Fruit fly (Drosophila melanogaster): Measurements from ENCODE around the gene if.

The if gene

dm6 chrX:16783743-16784142, 509 bp upstream of the if start, which contains the start of gene mRpL22:
Gene mRpL22 (plus strand): TSS chrX:16783933.
- TF ChIP-seq Myc (optimal IDR thresholded peaks at IDR 0.05) (no peak), insv (optimal IDR thresholded peaks at IDR 0.05) (no peak), Sin3A (optimal IDR thresholded peaks at IDR 0.05) (no peak), psq (optimal IDR thresholded peaks at IDR 0.05) (no peak), h (optimal IDR thresholded peaks at IDR 0.05) (no peak), ttk (optimal IDR thresholded peaks at IDR 0.05) (no peak)

- TF ChIP-seq psq (optimal IDR thresholded peaks at IDR 0.05) (no peak), Myc (optimal IDR thresholded peaks at IDR 0.05) (no peak), h (optimal IDR thresholded peaks at IDR 0.05) (no peak), insv (optimal IDR thresholded peaks at IDR 0.05) (no peak), ttk (optimal IDR thresholded peaks at IDR 0.05) (no peak), Sin3A (optimal IDR thresholded peaks at IDR 0.05) (no peak)
These were observed 888 bp downstream of the if start for dm6 chrX:16782175-16782916.

DNA sequence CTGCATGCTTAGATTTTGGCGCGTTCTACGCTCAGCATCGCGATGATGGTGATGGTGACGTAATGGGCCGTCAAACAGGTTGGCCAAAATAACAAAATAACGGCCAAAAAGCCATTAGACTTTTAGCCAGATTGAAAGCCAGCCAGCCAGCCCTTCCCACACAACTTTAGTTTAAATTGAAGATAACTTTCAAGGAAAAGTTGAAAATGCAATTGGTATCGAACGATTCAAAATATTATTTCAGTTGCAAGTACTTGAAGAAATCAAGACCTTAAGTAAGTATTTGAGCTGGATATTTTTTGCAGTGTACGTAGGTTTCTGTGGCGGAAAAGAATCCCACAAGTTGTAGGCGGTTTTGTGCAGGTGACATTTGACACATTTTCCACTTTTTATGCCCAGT, 2.2 kb downstream of the if start:
- TF ChIP-seq Sin3A (optimal IDR thresholded peaks at IDR 0.05) (no peak), insv (optimal IDR thresholded peaks at IDR 0.05) (no peak), Myc (optimal IDR thresholded peaks at IDR 0.05) (no peak), ttk (optimal IDR thresholded peaks at IDR 0.05) (no peak), h (optimal IDR thresholded peaks at IDR 0.05) (no peak), psq (optimal IDR thresholded peaks at IDR 0.05) (no peak)

- TF ChIP-seq ttk (optimal IDR thresholded peaks at IDR 0.05) (no peak), Myc (optimal IDR thresholded peaks at IDR 0.05) (no peak), insv (optimal IDR thresholded peaks at IDR 0.05) (no peak)
These were observed 3.0 kb downstream of the if start for dm6 chrX:16780244-16780643.

DNA sequence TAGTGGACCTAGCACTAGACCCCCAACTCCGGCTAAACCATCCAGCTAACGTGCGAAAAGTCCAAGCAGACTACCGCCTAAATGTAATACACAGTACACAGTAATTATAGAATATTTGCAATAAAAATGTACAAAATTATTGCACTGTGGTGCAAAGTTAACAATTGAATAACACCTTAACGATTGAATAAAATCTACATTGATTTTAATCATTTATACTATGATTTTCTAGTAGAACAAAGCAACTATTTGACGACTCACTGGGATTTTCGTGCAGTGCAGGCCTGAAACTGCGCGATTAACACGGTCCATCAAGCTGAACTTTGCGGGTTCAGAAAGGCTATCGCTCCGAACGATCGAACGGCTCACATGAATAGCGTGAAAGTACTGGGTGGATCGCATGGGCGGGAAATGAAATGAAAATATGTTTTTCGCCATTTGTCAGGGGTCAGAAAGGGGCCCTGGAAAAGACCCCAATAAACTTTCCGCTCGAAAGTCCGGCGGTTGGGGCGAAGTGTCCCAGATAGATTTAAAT, 5.0 kb downstream of the if start:
- TF ChIP-seq Myc (optimal IDR thresholded peaks at IDR 0.05): no peak
- no peak for TF ChIP-seq ttk (optimal IDR thresholded peaks at IDR 0.05)
- TF ChIP-seq h (optimal IDR thresholded peaks at IDR 0.05): no peak
- no peak for TF ChIP-seq Sin3A (optimal IDR thresholded peaks at IDR 0.05)
- no peak for TF ChIP-seq psq (optimal IDR thresholded peaks at IDR 0.05)
- TF ChIP-seq insv (optimal IDR thresholded peaks at IDR 0.05): no peak

DNA sequence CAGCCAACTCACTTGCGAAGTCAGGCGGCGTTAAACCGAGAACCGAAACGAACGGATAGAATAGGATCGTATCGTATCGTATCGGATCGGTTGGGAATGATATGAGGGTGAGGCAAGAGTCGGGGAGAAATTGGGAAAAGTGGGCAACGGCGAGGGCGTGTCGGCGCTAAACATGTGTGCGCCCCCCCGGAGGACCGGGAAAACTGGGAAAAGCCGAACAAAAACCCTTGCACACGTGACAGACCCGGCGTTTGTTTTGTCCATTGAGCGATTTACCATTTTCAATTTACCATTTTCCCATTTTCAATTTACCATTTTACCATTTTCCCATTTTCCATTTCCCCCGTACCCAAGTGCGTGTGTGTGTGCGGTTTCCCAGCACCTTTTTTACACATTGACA, 8.2 kb downstream of the if start:
- TF ChIP-seq psq (optimal IDR thresholded peaks at IDR 0.05) (no peak), ttk (optimal IDR thresholded peaks at IDR 0.05) (no peak), h (optimal IDR thresholded peaks at IDR 0.05) (no peak), Sin3A (optimal IDR thresholded peaks at IDR 0.05) (no peak)

DNA sequence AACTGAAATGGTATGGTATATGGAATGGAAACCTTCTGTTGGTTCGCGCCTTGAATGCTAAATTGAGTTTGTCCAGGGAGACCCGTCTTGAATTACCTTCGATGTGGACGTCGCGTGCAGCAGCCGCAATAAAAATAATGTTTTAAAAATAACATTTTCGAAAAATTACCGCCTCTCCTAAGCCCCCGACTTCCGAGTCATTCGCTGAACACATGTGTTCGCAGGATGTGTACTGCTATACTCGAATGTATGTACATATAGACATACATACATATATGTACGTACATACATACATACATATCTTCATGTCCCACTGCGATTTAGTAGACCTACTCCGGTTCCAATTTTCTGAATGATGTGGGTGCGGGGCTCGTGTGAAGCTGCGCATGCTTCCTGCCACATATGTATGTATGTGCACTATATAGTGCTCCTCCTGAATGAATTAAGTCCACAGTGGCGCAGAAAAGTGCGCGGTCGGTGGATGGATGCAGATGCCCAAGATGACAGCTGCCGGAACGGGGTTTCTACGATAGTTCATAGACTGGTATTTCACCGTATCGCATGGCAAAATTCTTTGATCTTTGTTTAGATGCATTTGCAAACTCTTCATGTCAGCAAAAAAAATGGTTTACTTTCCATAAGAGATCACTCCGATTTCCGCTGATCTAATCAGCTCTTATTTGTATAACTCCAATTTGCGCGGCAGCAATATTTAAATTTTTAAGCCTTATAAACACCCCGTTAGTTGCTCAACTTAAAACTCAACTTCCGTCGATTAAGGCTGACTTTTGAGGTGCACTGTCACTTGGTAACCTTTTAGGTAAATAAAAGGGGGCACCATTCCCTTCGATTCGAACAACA, 8.8 kb downstream of the if start:
- TF ChIP-seq Sin3A (optimal IDR thresholded peaks at IDR 0.05) (no peak), ttk (optimal IDR thresholded peaks at IDR 0.05) (no peak)

dm6 chrX:16772882-16773827, 10.1 kb downstream of the if start:
- TF ChIP-seq insv (optimal IDR thresholded peaks at IDR 0.05) (no peak), Myc (optimal IDR thresholded peaks at IDR 0.05) (no peak), ttk (optimal IDR thresholded peaks at IDR 0.05) (no peak), Sin3A (optimal IDR thresholded peaks at IDR 0.05) (no peak), psq (optimal IDR thresholded peaks at IDR 0.05) (no peak), h (optimal IDR thresholded peaks at IDR 0.05) (no peak)

DNA sequence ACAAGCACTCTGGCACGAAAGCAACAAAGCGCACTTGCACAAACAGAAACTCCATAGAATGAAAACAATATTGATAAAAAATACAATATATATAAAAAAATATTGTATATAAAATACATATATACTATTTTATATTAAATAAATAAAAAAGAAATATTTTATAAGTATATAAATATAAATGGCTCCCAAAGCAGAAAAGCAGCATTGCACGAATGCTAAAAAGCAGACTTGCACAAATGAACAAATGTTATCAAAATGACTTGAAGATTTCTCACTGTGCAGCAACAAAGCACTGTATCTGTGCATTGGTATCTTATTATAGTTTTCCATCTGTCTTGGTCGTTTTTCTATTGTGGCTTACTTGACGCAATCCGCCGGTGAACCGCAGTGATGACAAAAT, 14.5 kb downstream of the if start:
- TF ChIP-seq insv (optimal IDR thresholded peaks at IDR 0.05) (no peak), Myc (optimal IDR thresholded peaks at IDR 0.05) (no peak), h (optimal IDR thresholded peaks at IDR 0.05) (no peak), psq (optimal IDR thresholded peaks at IDR 0.05) (no peak), Sin3A (optimal IDR thresholded peaks at IDR 0.05) (no peak), ttk (optimal IDR thresholded peaks at IDR 0.05) (no peak)

dm6 chrX:16766868-16767431, 16.3 kb downstream of the if start:
- no peak for TF ChIP-seq Sin3A (optimal IDR thresholded peaks at IDR 0.05)
- no peak for TF ChIP-seq psq (optimal IDR thresholded peaks at IDR 0.05)
- TF ChIP-seq insv (optimal IDR thresholded peaks at IDR 0.05): no peak

DNA sequence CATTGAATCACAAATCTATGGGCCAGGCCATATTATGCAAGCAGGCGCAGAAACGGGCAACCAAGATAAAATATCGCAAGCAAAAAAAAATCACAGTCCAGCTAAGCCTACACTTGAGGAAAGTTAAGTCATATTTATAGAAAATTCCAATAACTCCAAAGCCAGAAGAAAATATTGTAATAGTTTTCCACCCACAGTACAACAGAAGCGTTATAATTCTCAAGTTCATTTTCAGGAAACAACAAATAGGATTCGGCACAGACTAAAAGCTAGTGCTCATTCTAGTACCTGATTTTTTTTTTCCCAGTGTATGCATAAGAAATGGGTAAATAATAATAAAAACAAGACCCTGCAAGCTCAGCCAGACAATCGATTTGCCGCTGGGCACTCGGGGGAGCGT, 17.4 kb downstream of the if start:
- TF ChIP-seq h (optimal IDR thresholded peaks at IDR 0.05): no peak
- no peak for TF ChIP-seq Sin3A (optimal IDR thresholded peaks at IDR 0.05)
- TF ChIP-seq insv (optimal IDR thresholded peaks at IDR 0.05): no peak

DNA sequence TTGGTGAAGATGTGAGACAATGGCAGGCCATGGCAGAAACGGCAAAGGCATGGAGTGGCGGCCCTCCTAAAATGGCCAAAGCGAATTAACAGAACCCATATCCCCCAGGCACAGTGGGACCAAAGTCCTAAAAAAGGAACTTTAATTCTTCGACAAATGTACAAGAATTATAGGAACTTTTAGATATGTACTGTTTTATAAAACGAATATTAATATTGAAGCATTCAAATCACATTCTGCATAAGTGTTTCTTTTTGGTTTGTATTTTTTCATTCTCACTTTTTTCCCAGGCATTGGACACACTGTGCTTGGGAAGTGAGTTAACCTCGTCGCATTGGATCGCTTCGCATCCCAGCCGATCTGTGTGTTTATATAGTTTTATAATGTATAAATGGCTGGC, 18.3 kb downstream of the if start:
- TF ChIP-seq insv (optimal IDR thresholded peaks at IDR 0.05) (no peak), ttk (optimal IDR thresholded peaks at IDR 0.05) (no peak)
